Worm (Caenorhabditis elegans) whole organism, mixed stage, embryonic: ENCODE results near the gene lbp-9.

Experiments used
- M03D4.4 ChIP-seq: sonication (generic microtip); optimal IDR thresholded peaks from 2 replicates; lab custom pipeline; 2017; ENCODE audit warnings: mild to moderate bottlenecking, missing genetic modification characterization, missing compliant biosample characterization
- bed-3 ChIP-seq: fragments of 200-800 bp; sonication (Bioruptor generic); optimal IDR thresholded peaks from 3 replicates; lab custom pipeline; 2018; ENCODE audit warnings: mild to moderate bottlenecking, missing genetic modification characterization, moderate library complexity, missing compliant biosample characterization
- blmp-1 ChIP-seq: fragments of 150-350 bp; optimal IDR thresholded peaks from 2 replicates; lab custom pipeline; 2014; ENCODE audit warnings: missing biosample characterization, missing genetic modification characterization
- ceh-39 ChIP-seq: fragments of 150-350 bp; optimal IDR thresholded peaks from 2 replicates; lab custom pipeline; 2014; ENCODE audit warnings: missing biosample characterization, missing genetic modification characterization
- ceh-43 ChIP-seq: fragments of 200-800 bp; sonication (Bioruptor generic); optimal IDR thresholded peaks from 2 replicates; lab custom pipeline; 2018; ENCODE audit warnings: mild to moderate bottlenecking, missing genetic modification characterization, moderate library complexity, missing compliant biosample characterization
- ceh-83 ChIP-seq: fragments of 200-800 bp; sonication (Bioruptor generic); optimal IDR thresholded peaks from 2 replicates; lab custom pipeline; 2018; ENCODE audit warnings: mild to moderate bottlenecking, missing genetic modification characterization, missing compliant biosample characterization
- ces-1 ChIP-seq: fragments of 150-350 bp; optimal IDR thresholded peaks from 2 replicates; lab custom pipeline; 2014; ENCODE audit warnings: missing biosample characterization, missing genetic modification reagents, missing genetic modification characterization
- cnd-1 ChIP-seq: fragments of 200-800 bp; sonication (Bioruptor generic); optimal IDR thresholded peaks from 2 replicates; lab custom pipeline; 2018; ENCODE audit warnings: mild to moderate bottlenecking, missing genetic modification characterization, missing compliant biosample characterization
- drap-1 ChIP-seq: fragments of 200-800 bp; sonication (Bioruptor generic); optimal IDR thresholded peaks from 3 replicates; lab custom pipeline; 2018; ENCODE audit warnings: mild to moderate bottlenecking, missing genetic modification characterization, missing compliant biosample characterization
- elt-1 ChIP-seq: sonication (generic microtip); optimal IDR thresholded peaks from 2 replicates; lab custom pipeline; 2017; ENCODE audit warnings: missing genetic modification characterization, mild to moderate bottlenecking, missing compliant biosample characterization, antibody characterized with exemption, moderate library complexity, borderline replicate concordance; ENCODE audit not compliant: insufficient read depth
- elt-3 ChIP-seq: fragments of 150-350 bp; optimal IDR thresholded peaks from 2 replicates; lab custom pipeline; 2014; ENCODE audit warnings: missing biosample characterization, missing genetic modification characterization
- flh-1 ChIP-seq: fragments of 200-800 bp; sonication (Bioruptor generic); optimal IDR thresholded peaks from 2 replicates; lab custom pipeline; 2018; ENCODE audit warnings: mild to moderate bottlenecking, missing genetic modification characterization, moderate library complexity, missing compliant biosample characterization
- hlh-1 ChIP-seq: fragments of 150-350 bp; optimal IDR thresholded peaks from 2 replicates; lab custom pipeline; 2014; ENCODE audit warnings: missing biosample characterization, missing genetic modification reagents, missing genetic modification characterization
- lin-32 ChIP-seq: fragments of 200-800 bp; sonication (Bioruptor generic); optimal IDR thresholded peaks from 2 replicates; lab custom pipeline; 2018; ENCODE audit warnings: mild to moderate bottlenecking, missing genetic modification characterization, missing compliant biosample characterization
- lsy-2 ChIP-seq: fragments of 150-350 bp; optimal IDR thresholded peaks from 2 replicates; lab custom pipeline; 2014; ENCODE audit warnings: missing biosample characterization, missing genetic modification characterization
- mab-5 ChIP-seq: fragments of 150-350 bp; optimal IDR thresholded peaks from 2 replicates; lab custom pipeline; 2014; ENCODE audit warnings: missing biosample characterization, missing genetic modification characterization
- mep-1 ChIP-seq: fragments of 150-350 bp; optimal IDR thresholded peaks from 2 replicates; lab custom pipeline; 2017; ENCODE audit warnings: missing biosample characterization, missing genetic modification reagents, missing genetic modification characterization, inconsistent platforms
- mls-2 ChIP-seq: sonication (generic microtip); optimal IDR thresholded peaks from 2 replicates; lab custom pipeline; 2016; ENCODE audit warnings: mild to moderate bottlenecking, missing genetic modification characterization, moderate library complexity, missing compliant biosample characterization
- nhr-12 ChIP-seq: fragments of 150-350 bp; optimal IDR thresholded peaks from 2 replicates; lab custom pipeline; 2014; ENCODE audit warnings: missing biosample characterization, missing genetic modification characterization
- nhr-2 ChIP-seq: fragments of 150-350 bp; optimal IDR thresholded peaks from 2 replicates; lab custom pipeline; 2014; ENCODE audit warnings: missing biosample characterization, missing genetic modification characterization
- nhr-237 ChIP-seq: fragments of 150-350 bp; optimal IDR thresholded peaks from 2 replicates; lab custom pipeline; 2014; ENCODE audit warnings: missing biosample characterization, missing genetic modification characterization
- nhr-28 ChIP-seq: fragments of 150-350 bp; optimal IDR thresholded peaks from 2 replicates; lab custom pipeline; 2014; ENCODE audit warnings: missing biosample characterization, missing genetic modification characterization
- nhr-76 ChIP-seq: sonication (generic microtip); optimal IDR thresholded peaks from 2 replicates; lab custom pipeline; 2017; ENCODE audit warnings: missing biosample characterization, missing genetic modification characterization
- pha-4 ChIP-seq: fragments of 150-350 bp; optimal IDR thresholded peaks from 2 replicates; lab custom pipeline; 2018; ENCODE audit warnings: missing biosample characterization, missing genetic modification reagents, missing genetic modification characterization
- sem-2 ChIP-seq: fragments of 200-800 bp; sonication (Bioruptor generic); optimal IDR thresholded peaks from 2 replicates; lab custom pipeline; 2018; ENCODE audit warnings: mild to moderate bottlenecking, missing genetic modification characterization, missing compliant biosample characterization
- snpc-4 ChIP-seq: fragments of 150-350 bp; optimal IDR thresholded peaks from 2 replicates; lab custom pipeline; 2014; ENCODE audit warnings: missing biosample characterization, missing genetic modification characterization
- sptf-1 ChIP-seq: sonication (generic microtip); optimal IDR thresholded peaks from 2 replicates; lab custom pipeline; 2017; ENCODE audit warnings: mild to moderate bottlenecking, missing genetic modification characterization, moderate library complexity, missing compliant biosample characterization
- unc-120 ChIP-seq: sonication (generic microtip); optimal IDR thresholded peaks from 2 replicates; lab custom pipeline; 2017; ENCODE audit warnings: missing genetic modification characterization, missing compliant biosample characterization; ENCODE audit not compliant: poor library complexity, severe bottlenecking
- unc-39 ChIP-seq: fragments of 150-350 bp; optimal IDR thresholded peaks from 2 replicates; lab custom pipeline; 2014; ENCODE audit warnings: missing biosample characterization, missing genetic modification characterization
- unc-62 ChIP-seq: fragments of 150-350 bp; optimal IDR thresholded peaks from 2 replicates; lab custom pipeline; 2014; ENCODE audit warnings: missing biosample characterization, missing genetic modification reagents, missing genetic modification characterization
- ztf-11 ChIP-seq: fragments of 150-350 bp; optimal IDR thresholded peaks from 2 replicates; lab custom pipeline; 2014; ENCODE audit warnings: missing biosample characterization, missing genetic modification characterization

lbp-9 gene

ce11 chrV:2103118-2103517 lies 34.9 kb downstream of the lbp-9 start, which contains the start of gene F36F12.1:
TSS of gene F36F12.1 (minus strand) at chrV:2103218.
- no peak for TF ChIP-seq mab-5 (tag; lab: Kevin White, UChicago)

ce11 chrV:2105976-2106375 lies 37.7 kb downstream of the lbp-9 start, which contains the start of gene F22F7.4:
TSS of gene F22F7.4 (minus strand) at chrV:2106076.
- no peak for TF ChIP-seq snpc-4
- TF ChIP-seq ceh-39 (tag; lab: Kevin White, UChicago) = no peak
- TF ChIP-seq unc-39 (tag; lab: Kevin White, UChicago) = no peak
- no peak for TF ChIP-seq sem-2
- no peak for TF ChIP-seq ceh-83
- TF ChIP-seq lsy-2 (tag; lab: Kevin White, UChicago) = no peak
- no peak for TF ChIP-seq elt-3 (tag; lab: Kevin White, UChicago)
- TF ChIP-seq elt-1 (tag; lab: Kevin White, UChicago) = no peak
- TF ChIP-seq lin-32 (GFP tag; lab: Kevin White, UChicago) = no peak
- TF ChIP-seq pha-4 (tag; lab: Kevin White, UChicago) = no peak
- TF ChIP-seq bed-3 (GFP tag; lab: Kevin White, UChicago) = no peak
- TF ChIP-seq M03D4.4 (tag; lab: Kevin White, UChicago) = no peak
- no peak for TF ChIP-seq unc-62 (GFP tag; lab: Kevin White, UChicago)
- no peak for TF ChIP-seq blmp-1 (tag; lab: Kevin White, UChicago)
- TF ChIP-seq flh-1 (GFP tag; lab: Kevin White, UChicago) = no peak
- no peak for TF ChIP-seq mab-5 (tag; lab: Kevin White, UChicago)
- TF ChIP-seq unc-120 (tag; lab: Kevin White, UChicago) = no peak
- no peak for TF ChIP-seq sptf-1

- TF ChIP-seq nhr-2 (tag; lab: Kevin White, UChicago) (no peak), hlh-1 (tag; lab: Kevin White, UChicago) (no peak), ceh-39 (tag; lab: Kevin White, UChicago) (peak; percentile 10), pha-4 (tag; lab: Kevin White, UChicago) (peak; percentile 43), bed-3 (GFP tag; lab: Kevin White, UChicago) (no peak), ceh-43 (GFP tag; lab: Kevin White, UChicago) (no peak), unc-62 (GFP tag; lab: Kevin White, UChicago) (no peak), unc-120 (tag; lab: Kevin White, UChicago) (no peak), ces-1 (GFP tag; lab: Kevin White, UChicago) (peak; percentile 94), nhr-237 (tag; lab: Kevin White, UChicago) (peak; percentile 49), mep-1 (tag; lab: Kevin White, UChicago) (peak; percentile 29)
These were observed 41.0 kb downstream of the lbp-9 start, which contains the start of gene ckb-4 for ce11 chrV:2109295-2109694. TSS of gene ckb-4 (minus strand) at chrV:2109434.

ce11 chrV:2110368-2110767 lies 42.1 kb downstream of the lbp-9 start, which contains the start of gene F22F7.3:
TSS of gene F22F7.3 (plus strand) at chrV:2110668.
- no peak for TF ChIP-seq nhr-28 (tag; lab: Kevin White, UChicago)

- TF ChIP-seq lsy-2 (tag; lab: Kevin White, UChicago) (no peak), drap-1 (GFP tag; lab: Kevin White, UChicago) (no peak), sem-2 (no peak), nhr-28 (tag; lab: Kevin White, UChicago) (no peak), ceh-39 (tag; lab: Kevin White, UChicago) (no peak), nhr-12 (tag; lab: Kevin White, UChicago) (no peak), ceh-83 (no peak), flh-1 (GFP tag; lab: Kevin White, UChicago) (no peak), unc-120 (tag; lab: Kevin White, UChicago) (no peak), nhr-76 (tag; lab: Kevin White, UChicago) (no peak), snpc-4 (no peak), M03D4.4 (tag; lab: Kevin White, UChicago) (no peak), pha-4 (tag; lab: Kevin White, UChicago) (no peak), unc-39 (tag; lab: Kevin White, UChicago) (no peak), mls-2 (tag; lab: Kevin White, UChicago) (no peak), ces-1 (GFP tag; lab: Kevin White, UChicago) (no peak), mab-5 (tag; lab: Kevin White, UChicago) (no peak), ztf-11 (tag; lab: Kevin White, UChicago) (no peak), cnd-1 (tag; lab: Kevin White, UChicago) (no peak), blmp-1 (tag; lab: Kevin White, UChicago) (no peak)
These were observed 50.3 kb downstream of the lbp-9 start, which contains the start of gene bgnt-1.2 for ce11 chrV:2118574-2118973. TSS of gene bgnt-1.2 (minus strand) at chrV:2118674.
